Worm (Caenorhabditis elegans) whole organism, late embryonic: ENCODE data around the gene C34F6.1.

ENCODE experiments used
- dve-1 ChIP-seq: sonication (generic microtip); optimal IDR thresholded peaks from 2 replicates; lab custom pipeline; 2017; ENCODE audit warnings: antibody characterized with exemption, mild to moderate bottlenecking, missing genetic modification characterization, missing compliant biosample characterization
- lin-11 ChIP-seq: fragments of 200-800 bp; sonication (Bioruptor generic); optimal IDR thresholded peaks from 2 replicates; lab custom pipeline; 2018; ENCODE audit warnings: mild to moderate bottlenecking, missing genetic modification characterization, missing compliant biosample characterization
- pha-4 ChIP-seq: fragments of 150-350 bp; optimal IDR thresholded peaks from 2 replicates; lab custom pipeline; 2018; ENCODE audit warnings: missing biosample characterization, missing genetic modification reagents, missing genetic modification characterization

DNA sequence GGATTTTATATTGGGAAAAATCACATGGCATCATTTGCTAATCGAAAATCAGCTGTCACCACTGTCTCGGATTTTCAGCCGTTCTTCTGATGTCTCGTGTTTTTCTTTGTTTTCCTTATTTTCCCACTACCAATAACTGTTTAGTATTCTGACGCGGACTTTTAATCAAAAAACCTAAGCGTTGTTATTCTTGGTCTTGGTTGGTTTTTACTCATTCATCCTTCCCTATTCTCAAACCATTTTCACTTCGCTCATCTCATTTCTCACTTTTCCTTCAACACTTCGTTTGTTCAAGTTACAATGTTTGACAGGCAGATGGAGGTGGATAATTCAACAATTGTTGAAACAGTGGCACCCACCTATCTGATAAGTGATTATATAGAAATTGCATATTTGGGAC is 18.0 kb downstream of the C34F6.1 start, which contains the start of gene gnrr-6:
- TF ChIP-seq lin-11 (tag; lab: Kevin White, UChicago) (no peak), pha-4 (no peak), dve-1 (tag; lab: Kevin White, UChicago) (no peak)
